Fruit fly (Drosophila melanogaster): ENCODE results near the gene CG5199.

Gene CG5199

dm6 chr3L:20447957-20448356 is 4.7 kb downstream of the CG5199 start (continued):
- peak; percentile 45 for TF ChIP-seq NfI (GFP tag; optimal IDR thresholded peaks at IDR 0.05)
- 0 out of 2 replicates have a peak, but pooled peaks have one; percentile 23 for TF ChIP-seq seq (GFP tag; IDR thresholded peaks at IDR 0.05)
- TF ChIP-seq chinmo (GFP tag; IDR thresholded peaks at IDR 0.05; ENCODE audit: partially characterized antibody), result no peak
- TF ChIP-seq Sox100B (GFP tag; optimal IDR thresholded peaks at IDR 0.05), result peak; percentile 54
- peak; percentile 52 for TF ChIP-seq CG18599 (GFP tag; optimal IDR thresholded peaks at IDR 0.05)
- no peak for TF ChIP-seq abd-A (tag; optimal IDR thresholded peaks at IDR 0.05)
- TF ChIP-seq zen (tag; optimal IDR thresholded peaks at IDR 0.05), result no peak
- TF ChIP-seq hkb (optimal IDR thresholded peaks at IDR 0.05), result no peak
- 0 out of 2 replicates have a peak, but pooled peaks have one; percentile 49 for TF ChIP-seq hkb (GFP tag; IDR thresholded peaks at IDR 0.05)
- TF ChIP-seq bowl (GFP tag; IDR thresholded peaks at IDR 0.05), result no peak
- TF ChIP-seq bab2 (GFP tag; optimal IDR thresholded peaks at IDR 0.05), result no peak
- no peak for TF ChIP-seq Drgx (GFP tag; IDR thresholded peaks at IDR 0.05)
- TF ChIP-seq CG18619 (GFP tag; optimal IDR thresholded peaks at IDR 0.05), result peak; percentile 19
- TF ChIP-seq CrebB (tag; optimal IDR thresholded peaks at IDR 0.05), result peak; percentile 59
- TF ChIP-seq Asciz (GFP tag; optimal IDR thresholded peaks at IDR 0.05), result peak; percentile 47
- TF ChIP-seq lola (GFP tag; optimal IDR thresholded peaks at IDR 0.05), result no peak
- peak; percentile 49 for TF ChIP-seq CG10543 (GFP tag; optimal IDR thresholded peaks at IDR 0.05)
- TF ChIP-seq CG4854 (GFP tag; optimal IDR thresholded peaks at IDR 0.05), result no peak
- TF ChIP-seq Dip2 (GFP tag; IDR thresholded peaks at IDR 0.05), result no peak
- peak; percentile 20 for TF ChIP-seq Hand (GFP tag; optimal IDR thresholded peaks at IDR 0.05)
- TF ChIP-seq CG1603 (tag; optimal IDR thresholded peaks at IDR 0.05), result peak; percentile 2
- TF ChIP-seq Dek (tag; optimal IDR thresholded peaks at IDR 0.05), result peak; percentile 30
- TF ChIP-seq Mad (GFP tag; optimal IDR thresholded peaks at IDR 0.05), result no peak
- no peak for TF ChIP-seq CG8478 (optimal IDR thresholded peaks at IDR 0.05)
- TF ChIP-seq CG12299 (tag; optimal IDR thresholded peaks at IDR 0.05), result peak; percentile 49
- peak; percentile 71 for TF ChIP-seq caup (GFP tag; optimal IDR thresholded peaks at IDR 0.05; ENCODE audit: severe bottlenecking)
- TF ChIP-seq CG17186 (GFP tag; optimal IDR thresholded peaks at IDR 0.05), result no peak
- TF ChIP-seq Ssrp (tag; optimal IDR thresholded peaks at IDR 0.05), result no peak
- TF ChIP-seq CG13894 (tag; optimal IDR thresholded peaks at IDR 0.05), result no peak
- peak; percentile 25; the same call in 1 of the 2 replicates for TF ChIP-seq CG31441 (GFP tag; IDR thresholded peaks at IDR 0.05)
- TF ChIP-seq Doc3 (GFP tag; IDR thresholded peaks at IDR 0.05; ENCODE audit: partially characterized antibody), result no peak
- TF ChIP-seq BEAF-32 (GFP tag; optimal IDR thresholded peaks at IDR 0.05), result no peak
- peak; percentile 9 for TF ChIP-seq CG7271 (tag; optimal IDR thresholded peaks at IDR 0.05)
- TF ChIP-seq CG4328 (GFP tag; optimal IDR thresholded peaks at IDR 0.05), result peak; percentile 6
- peak; percentile 69 for TF ChIP-seq CG13296 (GFP tag; optimal IDR thresholded peaks at IDR 0.05)
- no peak for TF ChIP-seq tio (GFP tag; optimal IDR thresholded peaks at IDR 0.05)
- peak; percentile 74 for TF ChIP-seq CG6854 (GFP tag; optimal IDR thresholded peaks at IDR 0.05)
- TF ChIP-seq CoRest (tag; optimal IDR thresholded peaks at IDR 0.05), result peak; percentile 20
- no peak for TF ChIP-seq crp (GFP tag; optimal IDR thresholded peaks at IDR 0.05)
- peak; percentile 6 for TF ChIP-seq CG2712 (tag; optimal IDR thresholded peaks at IDR 0.05)
- TF ChIP-seq pros (GFP tag; optimal IDR thresholded peaks at IDR 0.05), result no peak
- no peak for TF ChIP-seq gt (GFP tag; IDR thresholded peaks at IDR 0.05)
- no peak for TF ChIP-seq NC2α (GFP tag; optimal IDR thresholded peaks at IDR 0.05)
- no peak for TF ChIP-seq CG6654 (GFP tag; optimal IDR thresholded peaks at IDR 0.05)
- peak; percentile 28 for TF ChIP-seq exex (tag; optimal IDR thresholded peaks at IDR 0.05)
- TF ChIP-seq nerfin-1 (tag; optimal IDR thresholded peaks at IDR 0.05), result peak; percentile 21
- no peak for TF ChIP-seq CG2875 (GFP tag; optimal IDR thresholded peaks at IDR 0.05)
- no peak for TF ChIP-seq ERR (GFP tag; optimal IDR thresholded peaks at IDR 0.05)
- no peak for TF ChIP-seq ro (GFP tag; IDR thresholded peaks at IDR 0.05)
- peak; percentile 69 for TF ChIP-seq CG6765 (GFP tag; optimal IDR thresholded peaks at IDR 0.05)
